Worm (Caenorhabditis elegans): ENCODE results near the gene rml-1.

Gene rml-1

ce11 chrIII:13735008-13735407 is 32.9 kb downstream of the rml-1 start, which contains the start of gene W06F12.3:
Gene W06F12.3 (plus strand): TSS chrIII:13735030.
- TF ChIP-seq dsc-1 (tag; optimal IDR thresholded peaks at IDR 0.05) (no peak), unc-62 (GFP tag; optimal IDR thresholded peaks at IDR 0.05) (no peak), nhr-84 (tag; optimal IDR thresholded peaks at IDR 0.05) (no peak), ceh-8 (GFP tag; optimal IDR thresholded peaks at IDR 0.05) (no peak), C04F5.9 (tag; optimal IDR thresholded peaks at IDR 0.05) (no peak), tlp-1 (tag; optimal IDR thresholded peaks at IDR 0.05) (no peak), egl-27 (tag; optimal IDR thresholded peaks at IDR 0.05) (no peak), efl-1 (optimal IDR thresholded peaks at IDR 0.05) (no peak), efl-1 (GFP tag; optimal IDR thresholded peaks at IDR 0.05 in 1 of 2) (no peak)

DNA sequence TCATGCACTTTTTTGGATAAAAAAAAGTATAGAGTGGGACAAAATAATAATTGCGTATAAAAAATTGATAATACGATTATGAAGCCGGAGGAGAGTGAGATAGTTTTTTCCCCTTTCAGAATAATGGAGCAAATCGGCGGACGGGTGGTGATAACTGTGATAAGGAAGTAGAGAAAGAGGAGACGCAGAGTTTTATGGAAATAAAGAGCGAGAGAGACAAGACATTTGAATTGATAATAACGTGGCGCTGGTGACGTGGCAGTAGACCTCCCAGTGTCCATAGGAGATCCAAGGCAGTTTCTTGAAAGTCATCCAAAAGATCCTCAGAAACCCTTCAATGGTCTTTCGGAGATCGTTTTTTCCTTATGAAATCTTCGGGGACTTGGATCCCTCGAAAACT is 34.1 kb downstream of the rml-1 start:
- TF ChIP-seq pqm-1 (tag; optimal IDR thresholded peaks at IDR 0.05), result peak; percentile 74
- no peak for TF ChIP-seq snu-23 (GFP tag; optimal IDR thresholded peaks at IDR 0.05)
- no peak for TF ChIP-seq lin-39 (tag; optimal IDR thresholded peaks at IDR 0.05)
- no peak for TF ChIP-seq blmp-1 (tag; optimal IDR thresholded peaks at IDR 0.05)
- TF ChIP-seq mab-9 (GFP tag; IDR thresholded peaks at IDR 0.05), result no peak
- no peak for TF ChIP-seq F16B12.6 (tag; optimal IDR thresholded peaks at IDR 0.05)
- TF ChIP-seq lsy-2 (tag; optimal IDR thresholded peaks at IDR 0.05), result no peak
- TF ChIP-seq ces-1 (GFP tag; optimal IDR thresholded peaks at IDR 0.05), result no peak
- no peak for TF ChIP-seq zag-1 (tag; optimal IDR thresholded peaks at IDR 0.05)
- no peak for TF ChIP-seq C34B4.2 (tag; optimal IDR thresholded peaks at IDR 0.05)
- no peak for TF ChIP-seq snpc-4 (tag; optimal IDR thresholded peaks at IDR 0.05)
- TF ChIP-seq nhr-20 (tag; optimal IDR thresholded peaks at IDR 0.05), result no peak
- no peak for TF ChIP-seq efl-1 (optimal IDR thresholded peaks at IDR 0.05)
- peak in 1 of 2 experiments; percentile 62 for TF ChIP-seq efl-1 (GFP tag; optimal IDR thresholded peaks at IDR 0.05 in 1 of 2)
- no peak for TF ChIP-seq egl-13 (tag; optimal IDR thresholded peaks at IDR 0.05)
- TF ChIP-seq ztf-4 (tag; optimal IDR thresholded peaks at IDR 0.05), result no peak
- TF ChIP-seq nhr-76 (tag; optimal IDR thresholded peaks at IDR 0.05), result no peak
- TF ChIP-seq irx-1 (tag; optimal IDR thresholded peaks at IDR 0.05), result no peak
- TF ChIP-seq ceh-90 (tag; optimal IDR thresholded peaks at IDR 0.05), result no peak
- no peak for TF ChIP-seq C16A3.4 (tag; optimal IDR thresholded peaks at IDR 0.05)
- no peak for TF ChIP-seq hlh-17 (GFP tag; optimal IDR thresholded peaks at IDR 0.05; ENCODE audit: borderline replicate concordance)
- no peak for TF ChIP-seq ceh-63 (GFP tag; optimal IDR thresholded peaks at IDR 0.05)
- peak in 1 of 2 experiments; percentile 7 for TF ChIP-seq lin-35 (GFP tag; optimal IDR thresholded peaks at IDR 0.05)
- TF ChIP-seq nhr-12 (tag; optimal IDR thresholded peaks at IDR 0.05), result no peak
- TF ChIP-seq elt-2 (tag; optimal IDR thresholded peaks at IDR 0.05), result peak; percentile 77
- no peak for TF ChIP-seq swsn-7 (tag; optimal IDR thresholded peaks at IDR 0.05)
- TF ChIP-seq lin-14 (GFP tag; optimal IDR thresholded peaks at IDR 0.05), result no peak
- TF ChIP-seq egl-27 (tag; optimal IDR thresholded peaks at IDR 0.05), result no peak
- TF ChIP-seq aha-1 (tag; optimal IDR thresholded peaks at IDR 0.05), result no peak
- TF ChIP-seq nhr-11 (tag; optimal IDR thresholded peaks at IDR 0.05), result no peak
- TF ChIP-seq nhr-47 (tag; optimal IDR thresholded peaks at IDR 0.05), result no peak

ce11 chrIII:13732665-13733064 is 35.2 kb downstream of the rml-1 start:
- TF ChIP-seq ama-1 (optimal IDR thresholded peaks at IDR 0.05) (no peak), swsn-7 (tag; optimal IDR thresholded peaks at IDR 0.05) (no peak), ceh-8 (GFP tag; optimal IDR thresholded peaks at IDR 0.05) (no peak)

DNA sequence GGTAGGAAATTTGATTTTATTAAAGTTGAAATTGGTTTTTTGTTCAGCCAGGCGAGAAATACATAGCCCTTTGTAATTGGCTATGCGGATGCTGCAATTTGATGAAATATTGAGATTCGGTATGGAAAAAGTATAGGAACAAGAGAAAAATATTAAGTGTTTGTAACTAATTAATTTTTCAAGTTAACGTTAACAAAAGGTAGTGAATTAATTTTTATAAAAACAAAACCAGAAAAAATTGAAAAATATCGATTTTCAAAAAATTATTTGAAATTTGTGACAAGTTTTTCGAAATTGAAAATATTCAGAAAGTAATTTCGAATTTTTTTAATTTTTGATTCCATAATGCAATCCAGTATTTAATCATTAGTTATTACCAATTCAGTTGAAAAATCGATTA is 36.3 kb downstream of the rml-1 start, which contains the start of gene W06F12.2:
Gene W06F12.2 (minus strand): TSS at position 101 of the 400 bp plus-strand sequence.
- TF ChIP-seq F16B12.6 (tag; optimal IDR thresholded peaks at IDR 0.05) (no peak), sptf-1 (tag; optimal IDR thresholded peaks at IDR 0.05) (no peak), unc-30 (tag; optimal IDR thresholded peaks at IDR 0.05) (no peak), ces-1 (GFP tag; optimal IDR thresholded peaks at IDR 0.05) (no peak), nhr-77 (tag; optimal IDR thresholded peaks at IDR 0.05) (no peak)
